Worm (Caenorhabditis elegans) whole organism, early embryonic: ENCODE results near the gene srh-10.

ENCODE experiments used
- F13C5.2 ChIP-seq: sonication (generic microtip); optimal IDR thresholded peaks from 2 replicates; lab custom pipeline; 2017; ENCODE audit warnings: mild to moderate bottlenecking, missing genetic modification characterization, inconsistent platforms, missing compliant biosample characterization
- aly-1 ChIP-seq: sonication (generic microtip); optimal IDR thresholded peaks from 2 replicates; lab custom pipeline; 2016; ENCODE audit warnings: missing genetic modification characterization, missing compliant biosample characterization
- ama-1 ChIP-seq: fragments of 150-350 bp; optimal IDR thresholded peaks from 2 replicates; lab custom pipeline; 2014
- ceh-13 ChIP-seq: fragments of 200-800 bp; sonication (Bioruptor generic); optimal IDR thresholded peaks from 2 replicates; lab custom pipeline; 2018; ENCODE audit warnings: mild to moderate bottlenecking, missing genetic modification characterization, missing compliant biosample characterization
- ceh-36 ChIP-seq: sonication (generic microtip); optimal IDR thresholded peaks from 2 replicates; lab custom pipeline; 2016; ENCODE audit warnings: missing genetic modification characterization, inconsistent platforms, missing compliant biosample characterization
- flt-1 ChIP-seq: fragments of 200-800 bp; sonication (Bioruptor generic); IDR thresholded peaks from 2 replicates; pipeline ENCODE4 v1.3.6; 2022; ENCODE audit warnings: missing genetic modification characterization, missing compliant biosample characterization
- hmbx-1 ChIP-seq: sonication (generic microtip); optimal IDR thresholded peaks from 2 replicates; lab custom pipeline; 2016; ENCODE audit warnings: mild to moderate bottlenecking, missing genetic modification characterization, missing compliant biosample characterization
- pes-1 ChIP-seq: fragments of 200-800 bp; sonication (Bioruptor generic); IDR thresholded peaks from 2 replicates; pipeline ENCODE4 v1.3.6; 2022; ENCODE audit warnings: missing genetic modification reagents, missing genetic modification characterization, missing compliant biosample characterization
- tbx-11 ChIP-seq: fragments of 200-800 bp; sonication (Bioruptor generic); IDR thresholded peaks from 2 replicates; pipeline ENCODE4 v1.3.6; 2022; ENCODE audit warnings: missing genetic modification characterization, missing compliant biosample characterization
- tbx-37 ChIP-seq: fragments of 200-800 bp; sonication (Bioruptor generic); conservative IDR thresholded peaks from 2 replicates; pipeline ENCODE4 v1.3.6; 2022; ENCODE audit warnings: missing genetic modification reagents, missing genetic modification characterization, missing compliant biosample characterization
- tra-4 ChIP-seq: sonication (generic microtip); optimal IDR thresholded peaks from 2 replicates; lab custom pipeline; 2017; ENCODE audit warnings: missing genetic modification characterization, missing compliant biosample characterization

- TF ChIP-seq tra-4 (tag; lab: Kevin White, UChicago) = no peak
- TF ChIP-seq ceh-36 (tag; lab: Kevin White, UChicago) = no peak
- TF ChIP-seq ama-1 = no peak
- no peak for TF ChIP-seq F13C5.2 (tag; lab: Kevin White, UChicago)
- TF ChIP-seq tbx-37 = no peak
- TF ChIP-seq pes-1 (GFP tag; lab: Robert Waterston, UW) = no peak
- TF ChIP-seq ceh-13 (GFP tag; lab: Kevin White, UChicago) = no peak
- no peak for TF ChIP-seq hmbx-1 (tag; lab: Kevin White, UChicago)
- no peak for TF ChIP-seq aly-1 (tag; lab: Kevin White, UChicago)
- TF ChIP-seq flt-1 (GFP tag; lab: Robert Waterston, UW) = no peak
- TF ChIP-seq tbx-11 (GFP tag; lab: Robert Waterston, UW) = no peak
Observed at ce11 chrV:6018944-6019450, 47.9 kb downstream of the srh-10 start, which contains the start of gene picc-1.
